Fruit fly (Drosophila melanogaster): ENCODE data around the gene Cpr67B.

The Cpr67B gene

dm6 chr3L:9446731-9447238 is 42.2 kb downstream of the Cpr67B start, which contains the start of gene CG3529 (continued):
- TF ChIP-seq CG8765 (GFP tag; IDR thresholded peaks at IDR 0.05): no peak
- no peak for TF ChIP-seq Usf (GFP tag; optimal IDR thresholded peaks at IDR 0.05)
- no peak for TF ChIP-seq CG12155 (GFP tag; optimal IDR thresholded peaks at IDR 0.05)
- no peak for TF ChIP-seq fd102C (GFP tag; optimal IDR thresholded peaks at IDR 0.05)
- TF ChIP-seq HLH3B (GFP tag; IDR thresholded peaks at IDR 0.05): no peak
- no peak for TF ChIP-seq CG8089 (GFP tag; optimal IDR thresholded peaks at IDR 0.05)
- peak; percentile 45 for TF ChIP-seq CG11504 (tag; optimal IDR thresholded peaks at IDR 0.05)
- no peak for TF ChIP-seq dan (GFP tag; IDR thresholded peaks at IDR 0.05)
- TF ChIP-seq CHES-1-like (GFP tag; optimal IDR thresholded peaks at IDR 0.05): peak; percentile 61
- TF ChIP-seq mirr (GFP tag; optimal IDR thresholded peaks at IDR 0.05): no peak
- TF ChIP-seq croc (GFP tag; conservative IDR thresholded peaks at IDR 0.05): no peak
- TF ChIP-seq hbn (GFP tag; IDR thresholded peaks at IDR 0.05; ENCODE audit: partially characterized antibody): no peak
- TF ChIP-seq slou (GFP tag; optimal IDR thresholded peaks at IDR 0.05): no peak
- no peak for TF ChIP-seq zen (tag; optimal IDR thresholded peaks at IDR 0.05)
- no peak for TF ChIP-seq CG5245 (GFP tag; optimal IDR thresholded peaks at IDR 0.05)
- no peak for TF ChIP-seq gt (GFP tag; IDR thresholded peaks at IDR 0.05)
- TF ChIP-seq Hr3 (GFP tag; optimal IDR thresholded peaks at IDR 0.05): no peak
- peak; percentile 18 for TF ChIP-seq odd (GFP tag; optimal IDR thresholded peaks at IDR 0.05)
- TF ChIP-seq CG12071 (GFP tag; optimal IDR thresholded peaks at IDR 0.05): no peak
- no peak for TF ChIP-seq CG31388 (GFP tag; optimal IDR thresholded peaks at IDR 0.05)
- TF ChIP-seq D19B (GFP tag; optimal IDR thresholded peaks at IDR 0.05): no peak
- TF ChIP-seq CrebB (tag; optimal IDR thresholded peaks at IDR 0.05): peak; percentile 3
- TF ChIP-seq ttk (GFP tag; IDR thresholded peaks at IDR 0.05): peak; percentile 23; the same call in 1 of the 2 replicates
- TF ChIP-seq sd (tag; optimal IDR thresholded peaks at IDR 0.05): no peak
- no peak for TF ChIP-seq CG3065 (GFP tag; optimal IDR thresholded peaks at IDR 0.05)
- TF ChIP-seq Mes4 (GFP tag; optimal IDR thresholded peaks at IDR 0.05): no peak
- no peak for TF ChIP-seq CG4730 (GFP tag; IDR thresholded peaks at IDR 0.05)
- TF ChIP-seq mld (GFP tag; IDR thresholded peaks at IDR 0.05; ENCODE audit: partially characterized antibody): no peak
- TF ChIP-seq CG10147 (GFP tag; optimal IDR thresholded peaks at IDR 0.05): peak; percentile 8
- no peak for TF ChIP-seq ab (GFP tag; optimal IDR thresholded peaks at IDR 0.05)
- peak; percentile 8 for TF ChIP-seq CG7839 (tag; optimal IDR thresholded peaks at IDR 0.05)
- no peak for TF ChIP-seq ken (GFP tag; IDR thresholded peaks at IDR 0.05)
- TF ChIP-seq CG18599 (GFP tag; optimal IDR thresholded peaks at IDR 0.05): no peak
- no peak for TF ChIP-seq luna (GFP tag; optimal IDR thresholded peaks at IDR 0.05)
- TF ChIP-seq ap (GFP tag; IDR thresholded peaks at IDR 0.05): no peak
- TF ChIP-seq CG16779 (GFP tag; IDR thresholded peaks at IDR 0.05): no peak
- no peak for TF ChIP-seq CG10321 (GFP tag; IDR thresholded peaks at IDR 0.05)
- TF ChIP-seq emc (GFP tag; optimal IDR thresholded peaks at IDR 0.05): no peak
- TF ChIP-seq Hey (tag; optimal IDR thresholded peaks at IDR 0.05): no peak
- TF ChIP-seq CG7271 (tag; optimal IDR thresholded peaks at IDR 0.05): no peak
- peak; percentile 50; the same call in 1 of the 2 replicates for TF ChIP-seq chm (GFP tag; IDR thresholded peaks at IDR 0.05)
- TF ChIP-seq sisA (GFP tag; IDR thresholded peaks at IDR 0.05): no peak
- peak; percentile 14 for TF ChIP-seq mam (GFP tag; optimal IDR thresholded peaks at IDR 0.05)
- TF ChIP-seq slbo (GFP tag; IDR thresholded peaks at IDR 0.05): 0 out of 2 replicates have a peak, but pooled peaks have one; percentile 31
- TF ChIP-seq CG9817 (tag; optimal IDR thresholded peaks at IDR 0.05): peak; percentile 30
- TF ChIP-seq oc (tag; optimal IDR thresholded peaks at IDR 0.05): no peak
- no peak for TF ChIP-seq z (GFP tag; IDR thresholded peaks at IDR 0.05)
- TF ChIP-seq esg (GFP tag; conservative IDR thresholded peaks at IDR 0.05): no peak
- 0 out of 2 replicates have a peak, but pooled peaks have one; percentile 37 for TF ChIP-seq CG32772 (GFP tag; IDR thresholded peaks at IDR 0.05)
- TF ChIP-seq CG12942 (GFP tag; optimal IDR thresholded peaks at IDR 0.05): no peak
- no peak for TF ChIP-seq bab2 (GFP tag; optimal IDR thresholded peaks at IDR 0.05)
- TF ChIP-seq CG10267 (tag; optimal IDR thresholded peaks at IDR 0.05): peak; percentile 43
